Worm (Caenorhabditis elegans): ENCODE measurements around the gene hpo-34.

hpo-34 gene

DNA sequence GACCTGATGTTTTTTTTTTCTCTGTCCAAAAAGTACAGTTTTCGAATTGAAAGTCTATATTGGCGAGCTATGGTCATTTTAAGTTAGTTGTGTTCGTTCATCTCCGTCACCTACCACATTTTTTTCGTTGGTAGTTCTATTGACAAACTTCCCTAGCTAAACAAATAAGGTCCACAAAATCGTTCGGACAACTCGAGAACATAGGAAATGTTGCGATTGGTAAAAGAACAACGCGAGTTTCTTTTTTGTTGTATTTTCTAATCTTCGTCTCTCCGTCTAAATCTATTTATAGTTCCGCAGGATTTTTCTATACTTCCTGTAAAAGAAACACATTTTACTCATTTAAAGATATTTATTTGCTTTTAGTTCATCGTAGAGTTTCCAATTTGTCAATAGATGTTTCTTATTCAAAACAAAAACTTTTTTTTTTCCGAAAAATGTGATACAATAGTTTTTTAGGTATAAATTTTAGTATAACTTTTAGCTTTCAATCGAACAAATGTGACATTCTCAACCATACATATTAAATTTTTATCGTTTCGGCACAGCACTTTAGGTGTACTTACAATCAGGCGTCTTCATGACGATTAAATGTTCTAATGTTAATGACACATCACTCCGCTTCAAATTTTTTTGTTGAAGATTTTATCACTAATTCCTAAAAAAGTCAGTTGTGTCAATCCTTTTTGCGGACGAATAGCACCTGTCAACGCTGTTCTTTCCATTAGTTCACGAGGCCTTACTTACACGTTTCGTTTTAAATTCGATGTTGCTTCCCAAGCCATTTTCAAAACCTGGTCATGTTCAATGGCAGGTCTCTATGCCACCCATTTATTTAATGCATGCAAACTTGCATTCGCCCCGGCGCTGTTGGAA, 52.2 kb downstream of the hpo-34 start:
- TF ChIP-seq nhr-28 (tag; optimal IDR thresholded peaks at IDR 0.05), result no peak
- no peak for TF ChIP-seq lin-13 (tag; optimal IDR thresholded peaks at IDR 0.05)
- TF ChIP-seq ceh-83 (GFP tag; optimal IDR thresholded peaks at IDR 0.05), result no peak
- no peak for TF ChIP-seq mep-1 (tag; optimal IDR thresholded peaks at IDR 0.05)

ce11 chrX:11465215-11465614, 53.7 kb downstream of the hpo-34 start, which contains the start of gene lin-14:
TSS of gene lin-14 (plus strand) at chrX:11465560.
- no peak for TF ChIP-seq elt-1 (tag; optimal IDR thresholded peaks at IDR 0.05; ENCODE audit: borderline replicate concordance, insufficient read depth)
- no peak for TF ChIP-seq nhr-12 (tag; optimal IDR thresholded peaks at IDR 0.05)
- TF ChIP-seq pha-4 (tag; optimal IDR thresholded peaks at IDR 0.05), result peak; percentile 8
- no peak for TF ChIP-seq hlh-1 (tag; optimal IDR thresholded peaks at IDR 0.05)
- no peak for TF ChIP-seq cnd-1 (tag; optimal IDR thresholded peaks at IDR 0.05)
- TF ChIP-seq nhr-2 (tag; optimal IDR thresholded peaks at IDR 0.05), result no peak
- TF ChIP-seq ceh-39 (tag; optimal IDR thresholded peaks at IDR 0.05), result no peak
- TF ChIP-seq lsy-2 (tag; optimal IDR thresholded peaks at IDR 0.05), result peak; percentile 5
- TF ChIP-seq M03D4.4 (tag; optimal IDR thresholded peaks at IDR 0.05), result no peak
- TF ChIP-seq ham-2 (GFP tag; optimal IDR thresholded peaks at IDR 0.05), result peak; percentile 69
- TF ChIP-seq ceh-83 (GFP tag; optimal IDR thresholded peaks at IDR 0.05), result no peak
- TF ChIP-seq lin-13 (tag; optimal IDR thresholded peaks at IDR 0.05), result no peak
- no peak for TF ChIP-seq zip-8 (tag; optimal IDR thresholded peaks at IDR 0.05)
- peak; percentile 2 for TF ChIP-seq drap-1 (GFP tag; optimal IDR thresholded peaks at IDR 0.05)
- peak; percentile 34 for TF ChIP-seq unc-62 (GFP tag; optimal IDR thresholded peaks at IDR 0.05)
- no peak for TF ChIP-seq tbx-8 (GFP tag; optimal IDR thresholded peaks at IDR 0.05)
- peak; percentile 33 for TF ChIP-seq ces-1 (GFP tag; optimal IDR thresholded peaks at IDR 0.05)
- TF ChIP-seq snpc-4 (tag; optimal IDR thresholded peaks at IDR 0.05), result no peak
- TF ChIP-seq elt-3 (tag; optimal IDR thresholded peaks at IDR 0.05), result no peak
- TF ChIP-seq nhr-237 (tag; optimal IDR thresholded peaks at IDR 0.05), result no peak
- no peak for TF ChIP-seq ceh-43 (GFP tag; optimal IDR thresholded peaks at IDR 0.05)
- TF ChIP-seq mls-2 (tag; optimal IDR thresholded peaks at IDR 0.05), result peak; percentile 32
- no peak for TF ChIP-seq bed-3 (GFP tag; optimal IDR thresholded peaks at IDR 0.05)
- no peak for TF ChIP-seq ztf-11 (tag; optimal IDR thresholded peaks at IDR 0.05)
- no peak for TF ChIP-seq nhr-28 (tag; optimal IDR thresholded peaks at IDR 0.05)
- TF ChIP-seq unc-120 (tag; optimal IDR thresholded peaks at IDR 0.05; ENCODE audit: poor library complexity, severe bottlenecking), result peak; percentile 94
- TF ChIP-seq nhr-76 (tag; optimal IDR thresholded peaks at IDR 0.05), result no peak
- no peak for TF ChIP-seq sem-2 (GFP tag; optimal IDR thresholded peaks at IDR 0.05)
- TF ChIP-seq blmp-1 (tag; optimal IDR thresholded peaks at IDR 0.05), result no peak
- TF ChIP-seq lin-32 (GFP tag; optimal IDR thresholded peaks at IDR 0.05), result no peak
- TF ChIP-seq mep-1 (tag; optimal IDR thresholded peaks at IDR 0.05), result peak; percentile 10

- TF ChIP-seq lin-13 (tag; optimal IDR thresholded peaks at IDR 0.05) (no peak), snpc-4 (tag; optimal IDR thresholded peaks at IDR 0.05) (no peak), mls-2 (tag; optimal IDR thresholded peaks at IDR 0.05) (no peak), lin-32 (GFP tag; optimal IDR thresholded peaks at IDR 0.05) (no peak), sem-2 (GFP tag; optimal IDR thresholded peaks at IDR 0.05) (no peak), nhr-28 (tag; optimal IDR thresholded peaks at IDR 0.05) (no peak), cnd-1 (tag; optimal IDR thresholded peaks at IDR 0.05) (no peak), unc-120 (tag; optimal IDR thresholded peaks at IDR 0.05; ENCODE audit: poor library complexity, severe bottlenecking) (peak; percentile 29), lsy-2 (tag; optimal IDR thresholded peaks at IDR 0.05) (no peak), nhr-237 (tag; optimal IDR thresholded peaks at IDR 0.05) (no peak), blmp-1 (tag; optimal IDR thresholded peaks at IDR 0.05) (no peak), elt-1 (tag; optimal IDR thresholded peaks at IDR 0.05; ENCODE audit: borderline replicate concordance, insufficient read depth) (no peak), tbx-8 (GFP tag; optimal IDR thresholded peaks at IDR 0.05) (no peak), ham-2 (GFP tag; optimal IDR thresholded peaks at IDR 0.05) (no peak), mep-1 (tag; optimal IDR thresholded peaks at IDR 0.05) (no peak), M03D4.4 (tag; optimal IDR thresholded peaks at IDR 0.05) (no peak), unc-62 (GFP tag; optimal IDR thresholded peaks at IDR 0.05) (peak; percentile 14), zip-8 (tag; optimal IDR thresholded peaks at IDR 0.05) (no peak), hlh-1 (tag; optimal IDR thresholded peaks at IDR 0.05) (peak; percentile 24), mab-5 (tag; optimal IDR thresholded peaks at IDR 0.05) (no peak), elt-3 (tag; optimal IDR thresholded peaks at IDR 0.05) (no peak), unc-39 (tag; optimal IDR thresholded peaks at IDR 0.05) (no peak), drap-1 (GFP tag; optimal IDR thresholded peaks at IDR 0.05) (no peak), ces-1 (GFP tag; optimal IDR thresholded peaks at IDR 0.05) (peak; percentile 36), ceh-43 (GFP tag; optimal IDR thresholded peaks at IDR 0.05) (no peak), nhr-76 (tag; optimal IDR thresholded peaks at IDR 0.05) (no peak), sptf-1 (tag; optimal IDR thresholded peaks at IDR 0.05) (no peak), nhr-12 (tag; optimal IDR thresholded peaks at IDR 0.05) (no peak), flh-1 (GFP tag; optimal IDR thresholded peaks at IDR 0.05) (no peak), ceh-39 (tag; optimal IDR thresholded peaks at IDR 0.05) (no peak), bed-3 (GFP tag; optimal IDR thresholded peaks at IDR 0.05) (no peak), pha-4 (tag; optimal IDR thresholded peaks at IDR 0.05) (no peak), ceh-83 (GFP tag; optimal IDR thresholded peaks at IDR 0.05) (no peak), ztf-11 (tag; optimal IDR thresholded peaks at IDR 0.05) (no peak), nhr-2 (tag; optimal IDR thresholded peaks at IDR 0.05) (no peak)
These were observed 54.4 kb downstream of the hpo-34 start for ce11 chrX:11464271-11465103.
